Worm (Caenorhabditis elegans) whole organism, late embryonic: ENCODE results near the gene ZK1248.17.

Source experiments
- C08G9.2 ChIP-seq: sonication (generic microtip); optimal IDR thresholded peaks from 2 replicates; lab custom pipeline; 2016; ENCODE audit warnings: mild to moderate bottlenecking, missing genetic modification characterization, moderate library complexity, missing compliant biosample characterization
- F13H6.1 ChIP-seq: sonication (generic microtip); optimal IDR thresholded peaks from 2 replicates; lab custom pipeline; 2016; ENCODE audit warnings: missing genetic modification characterization, missing compliant biosample characterization
- K02D7.2 ChIP-seq: sonication (generic microtip); optimal IDR thresholded peaks from 2 replicates; lab custom pipeline; 2017; ENCODE audit warnings: mild to moderate bottlenecking, missing genetic modification characterization, missing compliant biosample characterization
- T23F11.4 ChIP-seq: fragments of 200-800 bp; sonication (Bioruptor generic); optimal IDR thresholded peaks from 2 replicates; lab custom pipeline; 2018; ENCODE audit warnings: mild to moderate bottlenecking, missing genetic modification characterization, missing compliant biosample characterization
- Y22D7AL.16 ChIP-seq: sonication (generic microtip); optimal IDR thresholded peaks from 2 replicates; lab custom pipeline; 2016; ENCODE audit warnings: missing genetic modification characterization, missing compliant biosample characterization
- ahr-1 ChIP-seq: sonication (generic microtip); optimal IDR thresholded peaks from 2 replicates; lab custom pipeline; 2016; ENCODE audit warnings: missing genetic modification characterization, missing compliant biosample characterization
- ceh-14 ChIP-seq: sonication (generic microtip); optimal IDR thresholded peaks from 2 replicates; lab custom pipeline; 2016; ENCODE audit warnings: missing genotype, missing genetic modification characterization, missing compliant biosample characterization
- ceh-18 ChIP-seq: sonication (generic microtip); optimal IDR thresholded peaks from 2 replicates; lab custom pipeline; 2016; ENCODE audit warnings: missing genetic modification characterization, missing compliant biosample characterization
- ceh-19 ChIP-seq: fragments of 200-800 bp; sonication (Bioruptor generic); optimal IDR thresholded peaks from 2 replicates; lab custom pipeline; 2018; ENCODE audit warnings: mild to moderate bottlenecking, missing genetic modification characterization, missing compliant biosample characterization
- ceh-22 ChIP-seq: sonication (generic microtip); optimal IDR thresholded peaks from 2 replicates; lab custom pipeline; 2017; ENCODE audit warnings: missing biosample characterization, missing genetic modification characterization
- ceh-24 ChIP-seq: sonication (generic microtip); optimal IDR thresholded peaks from 2 replicates; lab custom pipeline; 2016; ENCODE audit warnings: mild to moderate bottlenecking, missing genetic modification characterization, missing compliant biosample characterization
- ceh-30 ChIP-seq: fragments of 150-350 bp; optimal IDR thresholded peaks from 2 replicates; lab custom pipeline; 2014; ENCODE audit warnings: missing biosample characterization, missing genetic modification characterization
- ceh-31 ChIP-seq: sonication (generic microtip); optimal IDR thresholded peaks from 2 replicates; lab custom pipeline; 2016; ENCODE audit warnings: missing genetic modification characterization, missing compliant biosample characterization
- ceh-45 ChIP-seq: fragments of 200-800 bp; sonication (Bioruptor generic); IDR thresholded peaks from 2 replicates; pipeline ENCODE4 v1.3.6; 2022; ENCODE audit warnings: missing genetic modification reagents, missing genetic modification characterization, missing compliant biosample characterization
- ceh-48 ChIP-seq: sonication (generic microtip); optimal IDR thresholded peaks from 2 replicates; lab custom pipeline; 2016; ENCODE audit warnings: missing genetic modification characterization, inconsistent platforms, missing compliant biosample characterization
- ceh-6 ChIP-seq: fragments of 200-800 bp; sonication (Bioruptor generic); optimal IDR thresholded peaks from 2 replicates; lab custom pipeline; 2018; ENCODE audit warnings: mild to moderate bottlenecking, missing genetic modification characterization, missing compliant biosample characterization
- ceh-9 ChIP-seq: sonication (generic microtip); optimal IDR thresholded peaks from 2 replicates; lab custom pipeline; 2016; ENCODE audit warnings: mild to moderate bottlenecking, missing genetic modification characterization, inconsistent platforms, missing compliant biosample characterization
- che-1 ChIP-seq: sonication (generic microtip); optimal IDR thresholded peaks from 2 replicates; lab custom pipeline; 2016; ENCODE audit warnings: mild to moderate bottlenecking, missing genetic modification characterization, missing compliant biosample characterization
- dmd-4 ChIP-seq: sonication (generic microtip); optimal IDR thresholded peaks from 2 replicates; lab custom pipeline; 2016; ENCODE audit warnings: borderline replicate concordance, missing genetic modification characterization, missing compliant biosample characterization
- dve-1 ChIP-seq: sonication (generic microtip); optimal IDR thresholded peaks from 2 replicates; lab custom pipeline; 2017; ENCODE audit warnings: antibody characterized with exemption, mild to moderate bottlenecking, missing genetic modification characterization, missing compliant biosample characterization
- elt-2 ChIP-seq: sonication (generic microtip); optimal IDR thresholded peaks from 2 replicates; lab custom pipeline; 2016; ENCODE audit warnings: missing genetic modification reagents, missing genetic modification characterization, missing compliant biosample characterization
- elt-4 ChIP-seq: sonication (generic microtip); optimal IDR thresholded peaks from 2 replicates; lab custom pipeline; 2016; ENCODE audit warnings: missing genetic modification characterization, missing compliant biosample characterization
- ets-4 ChIP-seq: sonication (generic microtip); optimal IDR thresholded peaks from 2 replicates; lab custom pipeline; 2016; ENCODE audit warnings: missing genetic modification characterization, missing compliant biosample characterization
- eyg-1 ChIP-seq: sonication (generic microtip); optimal IDR thresholded peaks from 2 replicates; lab custom pipeline; 2016; ENCODE audit warnings: missing genotype, missing genetic modification characterization, missing compliant biosample characterization
- fkh-10 ChIP-seq: fragments of 150-350 bp; optimal IDR thresholded peaks from 2 replicates; lab custom pipeline; 2014; ENCODE audit warnings: missing biosample characterization, missing genetic modification reagents, missing genetic modification characterization
- fkh-6 ChIP-seq: sonication (generic microtip); optimal IDR thresholded peaks from 2 replicates; lab custom pipeline; 2016; ENCODE audit warnings: missing genetic modification characterization, missing compliant biosample characterization
- hlh-13 ChIP-seq: fragments of 200-800 bp; sonication (Bioruptor generic); optimal IDR thresholded peaks from 2 replicates; lab custom pipeline; 2018; ENCODE audit warnings: mild to moderate bottlenecking, missing genetic modification characterization, missing compliant biosample characterization
- hlh-15 ChIP-seq: sonication (generic microtip); optimal IDR thresholded peaks from 2 replicates; lab custom pipeline; 2016; ENCODE audit warnings: missing genetic modification characterization, missing compliant biosample characterization
- hlh-6 ChIP-seq: sonication (generic microtip); optimal IDR thresholded peaks from 2 replicates; lab custom pipeline; 2016; ENCODE audit warnings: missing genotype, missing genetic modification characterization, missing compliant biosample characterization
- hlh-8 ChIP-seq: sonication (generic microtip); optimal IDR thresholded peaks from 2 replicates; lab custom pipeline; 2016; ENCODE audit warnings: missing genotype, missing genetic modification characterization, missing compliant biosample characterization
- lim-6 ChIP-seq: sonication (generic microtip); optimal IDR thresholded peaks from 2 replicates; lab custom pipeline; 2016; ENCODE audit warnings: missing genetic modification characterization, missing compliant biosample characterization
- lin-11 ChIP-seq: fragments of 200-800 bp; sonication (Bioruptor generic); optimal IDR thresholded peaks from 2 replicates; lab custom pipeline; 2018; ENCODE audit warnings: mild to moderate bottlenecking, missing genetic modification characterization, missing compliant biosample characterization
- madf-2 ChIP-seq: sonication (generic microtip); optimal IDR thresholded peaks from 2 replicates; lab custom pipeline; 2017; ENCODE audit warnings: missing genetic modification characterization, missing compliant biosample characterization
- mec-3 ChIP-seq: sonication (generic microtip); optimal IDR thresholded peaks from 2 replicates; lab custom pipeline; 2016; ENCODE audit warnings: borderline replicate concordance, missing genetic modification characterization, missing compliant biosample characterization
- nfya-1 ChIP-seq: sonication (generic microtip); optimal IDR thresholded peaks from 2 replicates; lab custom pipeline; 2017; ENCODE audit warnings: missing genetic modification characterization, mild to moderate bottlenecking, missing compliant biosample characterization, antibody characterized with exemption, moderate library complexity
- nhr-11 ChIP-seq: fragments of 150-350 bp; optimal IDR thresholded peaks from 2 replicates; lab custom pipeline; 2014; ENCODE audit warnings: missing biosample characterization, missing genetic modification characterization
- nhr-232 ChIP-seq: sonication (generic microtip); optimal IDR thresholded peaks from 2 replicates; lab custom pipeline; 2016; ENCODE audit warnings: missing genetic modification characterization, missing compliant biosample characterization
- npax-4 ChIP-seq: sonication (generic microtip); optimal IDR thresholded peaks from 2 replicates; lab custom pipeline; 2016; ENCODE audit warnings: missing genetic modification characterization, missing compliant biosample characterization
- odd-2 ChIP-seq: sonication (generic microtip); optimal IDR thresholded peaks from 2 replicates; lab custom pipeline; 2017; ENCODE audit warnings: antibody characterized with exemption, mild to moderate bottlenecking, missing genetic modification characterization, missing compliant biosample characterization
- pag-3 ChIP-seq: sonication (generic microtip); optimal IDR thresholded peaks from 2 replicates; lab custom pipeline; 2016; ENCODE audit warnings: missing compliant biosample characterization, missing genetic modification characterization, borderline replicate concordance
- pat-9 ChIP-seq: fragments of 200-800 bp; sonication (Bioruptor generic); optimal IDR thresholded peaks from 2 replicates; lab custom pipeline; 2018; ENCODE audit warnings: mild to moderate bottlenecking, missing genetic modification characterization, moderate library complexity, missing compliant biosample characterization
- pax-1 ChIP-seq: fragments of 150-350 bp; optimal IDR thresholded peaks from 2 replicates; lab custom pipeline; 2014; ENCODE audit warnings: missing biosample characterization, missing genetic modification characterization
- pha-2 ChIP-seq: sonication (generic microtip); optimal IDR thresholded peaks from 2 replicates; lab custom pipeline; 2017; ENCODE audit warnings: mild to moderate bottlenecking, missing genetic modification characterization, missing compliant biosample characterization
- pha-4 ChIP-seq: fragments of 150-350 bp; optimal IDR thresholded peaks from 2 replicates; lab custom pipeline; 2018; ENCODE audit warnings: missing biosample characterization, missing genetic modification reagents, missing genetic modification characterization
- rnt-1 ChIP-seq: sonication (generic microtip); optimal IDR thresholded peaks from 2 replicates; lab custom pipeline; 2016; ENCODE audit warnings: missing genetic modification characterization, missing compliant biosample characterization
- sdc-2 ChIP-seq: sonication (generic microtip); optimal IDR thresholded peaks from 2 replicates; lab custom pipeline; 2016; ENCODE audit warnings: missing genotype, missing genetic modification characterization, missing compliant biosample characterization
- sox-2 ChIP-seq: fragments of 200-800 bp; sonication (Bioruptor generic); IDR thresholded peaks from 2 replicates; pipeline ENCODE4 v1.3.6; 2022; ENCODE audit warnings: missing genetic modification reagents, missing genetic modification characterization, missing compliant biosample characterization
- sox-4 ChIP-seq: sonication (generic microtip); optimal IDR thresholded peaks from 2 replicates; lab custom pipeline; 2017; ENCODE audit warnings: mild to moderate bottlenecking, missing genetic modification characterization, inconsistent platforms, missing compliant biosample characterization
- tbx-2 ChIP-seq: sonication (generic microtip); optimal IDR thresholded peaks from 2 replicates; lab custom pipeline; 2016; ENCODE audit warnings: missing genetic modification characterization, missing compliant biosample characterization
- unc-3 ChIP-seq, 2 experiments: fragments of 200-800 bp in 1 of 2; sonication (Bioruptor generic) in 1 of 2; sonication (generic microtip) in 1 of 2; conservative IDR thresholded peaks in 1 of 2; optimal IDR thresholded peaks in 1 of 2; 2 replicates each; pipeline versions ENCODE4 v1.3.6 to Lab custom; 2016 to 2022; ENCODE audit warnings: missing compliant biosample characterization in 2 of 2, missing genetic modification characterization in 2 of 2, missing genetic modification reagents in 1 of 2
- unc-55 ChIP-seq: sonication (generic microtip); optimal IDR thresholded peaks from 2 replicates; lab custom pipeline; 2017; ENCODE audit warnings: missing biosample characterization, missing genetic modification reagents, missing genetic modification characterization
- zip-5 ChIP-seq: sonication (generic microtip); optimal IDR thresholded peaks from 2 replicates; lab custom pipeline; 2016; ENCODE audit warnings: missing genetic modification characterization, missing compliant biosample characterization

The ZK1248.17 gene

ce11 chrII:5836153-5836719 lies 9.1 kb downstream of the ZK1248.17 start, which contains the start of gene fzo-1:
TSS of gene fzo-1 (minus strand) at chrII:5836203.
- TF ChIP-seq pha-2 (tag; lab: Kevin White, UChicago) (peak; percentile 54), sdc-2 (tag; lab: Kevin White, UChicago) (peak; percentile 68), elt-2 (tag; lab: Kevin White, UChicago) (peak; percentile 97), ceh-48 (tag; lab: Kevin White, UChicago) (peak; percentile 23), unc-55 (no peak), hlh-15 (tag; lab: Kevin White, UChicago) (peak; percentile 60), nhr-11 (tag; lab: Kevin White, UChicago) (no peak), sox-2 (GFP tag; lab: Robert Waterston, UW) (no peak), fkh-10 (GFP tag; lab: Kevin White, UChicago) (no peak), pha-4 (no peak), dmd-4 (tag; lab: Kevin White, UChicago) (peak; percentile 36), C08G9.2 (peak; percentile 90), T23F11.4 (no peak), lin-11 (tag; lab: Kevin White, UChicago) (no peak), zip-5 (tag; lab: Kevin White, UChicago) (peak; percentile 96), ceh-18 (tag; lab: Kevin White, UChicago) (peak; percentile 28), ceh-19 (GFP tag; lab: Kevin White, UChicago) (peak; percentile 39), ahr-1 (peak; percentile 81), che-1 (tag; lab: Kevin White, UChicago) (no peak), elt-4 (tag; lab: Kevin White, UChicago) (no peak), ceh-22 (tag; lab: Kevin White, UChicago) (no peak), dve-1 (tag; lab: Kevin White, UChicago) (no peak), lim-6 (tag; lab: Kevin White, UChicago) (peak; percentile 86), nhr-232 (tag; lab: Kevin White, UChicago) (no peak), hlh-8 (tag; lab: Kevin White, UChicago) (peak; percentile 92), hlh-13 (GFP tag; lab: Kevin White, UChicago) (no peak), mec-3 (tag; lab: Kevin White, UChicago) (peak; percentile 40), nfya-1 (no peak), ceh-30 (tag; lab: Kevin White, UChicago) (no peak), fkh-6 (tag; lab: Kevin White, UChicago) (peak; percentile 60), sox-4 (tag; lab: Kevin White, UChicago) (no peak), odd-2 (tag; lab: Kevin White, UChicago) (no peak), ceh-24 (peak; percentile 35), madf-2 (tag; lab: Kevin White, UChicago) (no peak), ceh-45 (GFP tag; lab: Robert Waterston, UW) (no peak), pat-9 (tag; lab: Kevin White, UChicago) (no peak), ceh-9 (tag; lab: Kevin White, UChicago) (no peak), ceh-31 (tag; lab: Kevin White, UChicago) (peak; percentile 99), ets-4 (peak; percentile 92), K02D7.2 (tag; lab: Kevin White, UChicago) (no peak), Y22D7AL.16 (no peak), eyg-1 (tag; lab: Kevin White, UChicago) (peak; percentile 67), unc-3 (GFP tag; conservative IDR thresholded peaks at IDR 0.05; lab: Robert Waterston, UW) (no peak), unc-3 (tag; optimal IDR thresholded peaks at IDR 0.05; lab: Kevin White, UChicago) (peak; percentile 74), ceh-14 (tag; lab: Kevin White, UChicago) (peak; percentile 88), ceh-6 (GFP tag; lab: Kevin White, UChicago) (no peak), pax-1 (peak; percentile 49), npax-4 (tag; lab: Kevin White, UChicago) (peak; percentile 16), hlh-6 (tag; lab: Kevin White, UChicago) (no peak), rnt-1 (peak; percentile 59), F13H6.1 (tag; lab: Kevin White, UChicago) (peak; percentile 80), tbx-2 (tag; lab: Kevin White, UChicago) (peak; percentile 95), pag-3 (tag; lab: Kevin White, UChicago) (peak; percentile 75)
